Fruit fly (Drosophila melanogaster): ENCODE measurements around the gene CG4576.

DNA sequence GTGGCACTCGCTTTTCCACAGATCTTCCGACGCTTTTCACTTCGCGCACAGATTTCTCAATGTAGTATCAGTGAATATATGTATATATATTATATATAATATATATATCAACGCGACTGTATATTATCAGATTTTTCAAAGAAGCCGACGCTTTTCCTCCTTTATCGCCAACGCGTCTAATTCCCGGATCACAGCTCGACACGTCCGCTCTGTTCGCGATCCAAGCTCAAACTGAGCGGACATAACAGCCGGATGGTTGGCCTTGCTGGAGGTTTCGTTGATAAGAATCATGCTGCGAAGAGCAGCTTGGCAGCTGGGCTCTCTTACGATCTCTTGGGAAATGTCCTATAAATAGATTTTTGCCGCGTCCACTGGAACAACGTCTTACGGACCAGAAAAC, 27.8 kb downstream of the CG4576 start, which contains the start of gene cv-d:
- TF ChIP-seq toe (GFP tag; optimal IDR thresholded peaks at IDR 0.05) = no peak
- TF ChIP-seq cic (GFP tag; optimal IDR thresholded peaks at IDR 0.05) = peak; percentile 57
- TF ChIP-seq pad (GFP tag; optimal IDR thresholded peaks at IDR 0.05) = no peak
- no peak for TF ChIP-seq ovo (GFP tag; optimal IDR thresholded peaks at IDR 0.05)
- no peak for TF ChIP-seq CG1620 (GFP tag; optimal IDR thresholded peaks at IDR 0.05)
- no peak for TF ChIP-seq CG7045 (GFP tag; optimal IDR thresholded peaks at IDR 0.05)
- no peak for TF ChIP-seq kay (GFP tag; ENCODE audit: borderline replicate concordance)
